Fruit fly (Drosophila melanogaster) whole organism, adult: ENCODE data around the gene CG16984.

Experiments
- CG11617 ChIP-seq: fragments of 200-800 bp; sonication (Bioruptor generic); optimal IDR thresholded peaks from 2 replicates; lab custom pipeline; 2017; ENCODE audit warnings: mild to moderate bottlenecking, missing biosample characterization, missing genetic modification reagents, missing genetic modification characterization
- CG1620 ChIP-seq: fragments of 200-800 bp; sonication (Bioruptor generic); optimal IDR thresholded peaks from 2 replicates; lab custom pipeline; 2016; ENCODE audit warnings: missing biosample characterization, missing genetic modification characterization
- Clk ChIP-seq: fragments of 200-800 bp; sonication (Bioruptor generic); optimal IDR thresholded peaks from 2 replicates; lab custom pipeline; 2017; ENCODE audit warnings: missing biosample characterization, missing genetic modification characterization
- Mnt ChIP-seq: fragments of 200-800 bp; sonication (Bioruptor generic); optimal IDR thresholded peaks from 2 replicates; lab custom pipeline; 2016; ENCODE audit warnings: missing biosample characterization, mild to moderate bottlenecking, missing genetic modification characterization
- cic ChIP-seq: fragments of 200-800 bp; sonication (Bioruptor generic); optimal IDR thresholded peaks from 2 replicates; lab custom pipeline; 2017; ENCODE audit warnings: missing biosample characterization, mild to moderate bottlenecking, missing genetic modification characterization, moderate library complexity
- cnc ChIP-seq, 2 experiments: fragments of >200 bp; optimal IDR thresholded peaks; 2 replicates each; lab custom pipeline; 2017
- kay ChIP-seq: fragments of 200-800 bp; sonication (Bioruptor generic); peaks from one replicate; lab custom pipeline; 2016; ENCODE audit warnings: missing biosample characterization, missing genetic modification characterization, borderline replicate concordance
- ovo ChIP-seq: fragments of 200-800 bp; sonication (Bioruptor generic); optimal IDR thresholded peaks from 2 replicates; lab custom pipeline; 2016; ENCODE audit warnings: missing biosample characterization, missing genetic modification characterization
- tj ChIP-seq: fragments of 200-800 bp; sonication (Bioruptor generic); optimal IDR thresholded peaks from 3 replicates; lab custom pipeline; 2017; ENCODE audit warnings: missing biosample characterization, mild to moderate bottlenecking, missing genetic modification characterization, moderate library complexity
- toe ChIP-seq: fragments of 200-800 bp; sonication (Bioruptor generic); optimal IDR thresholded peaks from 2 replicates; lab custom pipeline; 2016; ENCODE audit warnings: missing biosample characterization, missing genetic modification characterization

- TF ChIP-seq kay (GFP tag; lab: Kevin White, UChicago) (no peak), CG11617 (no peak), tj (no peak), CG1620 (GFP tag; lab: Kevin White, UChicago) (no peak), cnc (optimal IDR thresholded peaks at IDR 0.05; lab: Kevin White, UChicago) (no peak), Clk (GFP tag; lab: Kevin White, UChicago) (no peak), ovo (GFP tag; lab: Kevin White, UChicago) (no peak), cic (GFP tag; lab: Kevin White, UChicago) (no peak), toe (GFP tag; lab: Kevin White, UChicago) (no peak), Mnt (GFP tag; lab: Kevin White, UChicago) (no peak)
Observed at dm6 chr3L:2582290-2582689, 13.3 kb upstream of the CG16984 start.
